Fruit fly (Drosophila melanogaster) whole organism, embryonic: ENCODE results near the gene CG12057.
A peak's percentile ranks its signal among the peaks of the same experiment; 100 is the strongest.

Experiments
- Atf-2 ChIP-seq: fragments of 200-800 bp; sonication (Bioruptor generic); optimal IDR thresholded peaks from 2 replicates; lab custom pipeline; 2016; ENCODE audit warnings: missing biosample characterization, missing genetic modification characterization
- CG10267 ChIP-seq: fragments of 200-800 bp; sonication (Bioruptor generic); optimal IDR thresholded peaks from 2 replicates; lab custom pipeline; 2018; ENCODE audit warnings: missing biosample characterization, mild to moderate bottlenecking, missing genetic modification characterization, moderate library complexity
- CG13287 ChIP-seq: fragments of 200-800 bp; sonication (Bioruptor generic); IDR thresholded peaks from 2 replicates; pipeline ENCODE4 v1.3.6; 2022; ENCODE audit warnings: missing biosample characterization, missing genetic modification characterization; ENCODE audit not compliant: partially characterized antibody
- CG13894 ChIP-seq: fragments of 200-800 bp; sonication (Bioruptor generic); optimal IDR thresholded peaks from 3 replicates; lab custom pipeline; 2018; ENCODE audit warnings: missing biosample characterization, mild to moderate bottlenecking, missing genetic modification characterization, moderate library complexity
- CG14860 ChIP-seq: fragments of 200-800 bp; sonication (Bioruptor generic); IDR thresholded peaks from 3 replicates; pipeline ENCODE4 v1.3.6; 2022; ENCODE audit warnings: missing biosample characterization, missing genetic modification characterization; ENCODE audit not compliant: partially characterized antibody
- CG15073 ChIP-seq: fragments of 200-800 bp; sonication (Bioruptor generic); optimal IDR thresholded peaks from 2 replicates; lab custom pipeline; 2016; ENCODE audit warnings: missing biosample characterization, missing genetic modification characterization
- CG15601 ChIP-seq: fragments of 200-800 bp; sonication (Bioruptor generic); optimal IDR thresholded peaks from 3 replicates; lab custom pipeline; 2019; ENCODE audit warnings: missing biosample characterization, mild to moderate bottlenecking, missing genetic modification characterization, moderate library complexity
- CG1602 ChIP-seq: fragments of 200-800 bp; sonication (Bioruptor generic); optimal IDR thresholded peaks from 3 replicates; lab custom pipeline; 2016; ENCODE audit warnings: missing biosample characterization, missing genetic modification characterization
- CG16779 ChIP-seq: fragments of 200-800 bp; sonication (Bioruptor generic); IDR thresholded peaks from 2 replicates; pipeline ENCODE4 v1.3.6; 2022; ENCODE audit warnings: missing biosample characterization, missing genetic modification characterization
- CG17829 ChIP-seq: fragments of 200-800 bp; optimal IDR thresholded peaks from 2 replicates; lab custom pipeline; 2019; ENCODE audit warnings: missing biosample characterization, mild to moderate bottlenecking, missing genetic modification characterization, moderate library complexity
- CG2116 ChIP-seq: fragments of 200-800 bp; sonication (Bioruptor generic); optimal IDR thresholded peaks from 3 replicates; lab custom pipeline; 2018; ENCODE audit warnings: missing biosample characterization, mild to moderate bottlenecking, missing genetic modification characterization
- CG34376 ChIP-seq: fragments of 200-800 bp; sonication (Bioruptor generic); optimal IDR thresholded peaks from 2 replicates; lab custom pipeline; 2018; ENCODE audit warnings: missing biosample characterization, mild to moderate bottlenecking, missing genetic modification characterization
- CG42726 ChIP-seq: fragments of 200-800 bp; sonication (Bioruptor generic); IDR thresholded peaks from 2 replicates; pipeline ENCODE4 v1.3.6; 2022; ENCODE audit warnings: missing biosample characterization, missing genetic modification characterization; ENCODE audit not compliant: partially characterized antibody
- CG6683 ChIP-seq: fragments of 200-800 bp; sonication (Bioruptor generic); optimal IDR thresholded peaks from 2 replicates; lab custom pipeline; 2017; ENCODE audit warnings: missing biosample characterization, mild to moderate bottlenecking, missing genetic modification characterization, missing genetic modification reagents
- CG6689 ChIP-seq: fragments of 200-800 bp; sonication (Bioruptor generic); IDR thresholded peaks from 2 replicates; pipeline ENCODE4 v1.3.6; 2022; ENCODE audit warnings: missing biosample characterization, missing genetic modification characterization
- CG6765 ChIP-seq: fragments of 200-800 bp; sonication (Bioruptor generic); optimal IDR thresholded peaks from 3 replicates; lab custom pipeline; 2017; ENCODE audit warnings: missing biosample characterization, mild to moderate bottlenecking, missing genetic modification characterization
- CG7745 ChIP-seq: fragments of 200-800 bp; sonication (Bioruptor generic); optimal IDR thresholded peaks from 2 replicates; lab custom pipeline; 2018; ENCODE audit warnings: missing biosample characterization, mild to moderate bottlenecking, missing genetic modification characterization, moderate library complexity
- Chrac-16 ChIP-seq: fragments of 200-800 bp; sonication (Bioruptor generic); optimal IDR thresholded peaks from 3 replicates; lab custom pipeline; 2016; ENCODE audit warnings: missing biosample characterization, missing genetic modification characterization
- Dad ChIP-seq: fragments of 200-800 bp; sonication (Bioruptor generic); optimal IDR thresholded peaks from 3 replicates; lab custom pipeline; 2016; ENCODE audit warnings: missing biosample characterization, missing genetic modification characterization
- Dip2 ChIP-seq: fragments of 200-800 bp; sonication (Bioruptor generic); IDR thresholded peaks from 2 replicates; pipeline ENCODE4 v1.3.6; 2022; ENCODE audit warnings: missing biosample characterization, missing genetic modification characterization
- E2f2 ChIP-seq: fragments of 200-800 bp; sonication (Bioruptor generic); IDR thresholded peaks from 2 replicates; pipeline ENCODE4 v1.3.6; 2022; ENCODE audit warnings: missing biosample characterization, missing genetic modification characterization
- Ets97D ChIP-seq: fragments of 200-800 bp; sonication (Bioruptor generic); optimal IDR thresholded peaks from 3 replicates; lab custom pipeline; 2016; ENCODE audit warnings: missing biosample characterization, missing genetic modification characterization
- PHDP ChIP-seq: fragments of 200-800 bp; sonication (Bioruptor generic); optimal IDR thresholded peaks from 3 replicates; lab custom pipeline; 2018; ENCODE audit warnings: missing biosample characterization, mild to moderate bottlenecking, missing genetic modification characterization, moderate library complexity
- Sox102F ChIP-seq: fragments of 200-800 bp; sonication (Bioruptor generic); optimal IDR thresholded peaks from 2 replicates; lab custom pipeline; 2018; ENCODE audit warnings: missing biosample characterization, mild to moderate bottlenecking, missing genetic modification characterization, moderate library complexity
- Stat92E ChIP-seq, 3 experiments: fragments of >200 bp in 2 of 3; fragments of 200-800 bp in 1 of 3; sonication (Bioruptor generic) in 1 of 3; optimal IDR thresholded peaks; 2 replicates each; lab custom pipeline; 2017 to 2019; ENCODE audit warnings: missing biosample characterization in 3 of 3, missing genetic modification characterization in 3 of 3, mild to moderate bottlenecking in 1 of 3, moderate library complexity in 1 of 3
- Usf ChIP-seq: fragments of 200-800 bp; sonication (Bioruptor generic); optimal IDR thresholded peaks from 2 replicates; lab custom pipeline; 2017; ENCODE audit warnings: missing genotype, missing biosample characterization, missing genetic modification characterization
- bcd ChIP-seq: fragments of 200-800 bp; sonication (Bioruptor generic); optimal IDR thresholded peaks from 2 replicates; lab custom pipeline; 2017; ENCODE audit warnings: missing biosample characterization, mild to moderate bottlenecking, missing genetic modification characterization
- bigmax ChIP-seq: fragments of 200-800 bp; sonication (Bioruptor generic); optimal IDR thresholded peaks from 2 replicates; lab custom pipeline; 2018; ENCODE audit warnings: missing biosample characterization, mild to moderate bottlenecking, missing genetic modification characterization
- bowl ChIP-seq: fragments of 200-800 bp; sonication (Bioruptor generic); IDR thresholded peaks from 2 replicates; pipeline ENCODE4 v1.3.6; 2022; ENCODE audit warnings: missing biosample characterization, missing genetic modification characterization
- corto ChIP-seq: fragments of 200-800 bp; sonication (Bioruptor generic); optimal IDR thresholded peaks from 2 replicates; lab custom pipeline; 2016; ENCODE audit warnings: missing biosample characterization, mild to moderate bottlenecking, missing genetic modification characterization, moderate library complexity
- crc ChIP-seq: fragments of 200-800 bp; sonication (Bioruptor generic); optimal IDR thresholded peaks from 2 replicates; lab custom pipeline; 2016; ENCODE audit warnings: missing biosample characterization, missing genetic modification characterization
- cwo ChIP-seq: fragments of 200-800 bp; sonication (Bioruptor generic); optimal IDR thresholded peaks from 3 replicates; lab custom pipeline; 2017; ENCODE audit warnings: missing biosample characterization, missing genetic modification characterization, mild to moderate bottlenecking, moderate library complexity, missing genetic modification reagents
- fu2 ChIP-seq: fragments of 200-800 bp; sonication (Bioruptor generic); optimal IDR thresholded peaks from 2 replicates; lab custom pipeline; 2016; ENCODE audit warnings: missing biosample characterization, missing genetic modification characterization
- nau ChIP-seq: fragments of 200-800 bp; sonication (Bioruptor generic); optimal IDR thresholded peaks from 3 replicates; lab custom pipeline; 2017; ENCODE audit warnings: missing biosample characterization, mild to moderate bottlenecking, missing genetic modification characterization, missing genetic modification reagents
- peb ChIP-seq: fragments of 200-800 bp; sonication (Bioruptor generic); IDR thresholded peaks from 2 replicates; pipeline ENCODE4 v1.3.6; 2022; ENCODE audit warnings: missing biosample characterization, missing genetic modification characterization
- sd ChIP-seq: fragments of 200-800 bp; sonication (Bioruptor generic); optimal IDR thresholded peaks from 3 replicates; lab custom pipeline; 2018; ENCODE audit warnings: missing biosample characterization, mild to moderate bottlenecking, missing genetic modification characterization, moderate library complexity
- sens-2 ChIP-seq: fragments of 200-800 bp; sonication (Bioruptor generic); IDR thresholded peaks from 2 replicates; pipeline ENCODE4 v1.3.6; 2022; ENCODE audit warnings: missing biosample characterization, missing genetic modification characterization
- shn ChIP-seq: fragments of 200-800 bp; sonication (Bioruptor generic); optimal IDR thresholded peaks from 3 replicates; lab custom pipeline; 2016; ENCODE audit warnings: missing biosample characterization, missing genetic modification characterization
- usp ChIP-seq: fragments of >200 bp; optimal IDR thresholded peaks from 2 replicates; lab custom pipeline; 2017; ENCODE audit warnings: missing biosample characterization, missing genetic modification characterization
- vvl ChIP-seq: fragments of 200-800 bp; sonication (Bioruptor generic); IDR thresholded peaks from 2 replicates; pipeline ENCODE4 v1.3.6; 2022; ENCODE audit warnings: missing biosample characterization, missing genetic modification characterization
- wor ChIP-seq: fragments of 200-800 bp; sonication (Bioruptor generic); IDR thresholded peaks from 2 replicates; pipeline ENCODE4 v1.3.6; 2022; ENCODE audit warnings: missing biosample characterization, missing genetic modification characterization
- zen ChIP-seq: fragments of 200-800 bp; sonication (Bioruptor generic); optimal IDR thresholded peaks from 3 replicates; lab custom pipeline; 2018; ENCODE audit warnings: missing biosample characterization, mild to moderate bottlenecking, missing genetic modification characterization, moderate library complexity

CG12057 gene

dm6 chrX:9156388-9156823, 35.1 kb upstream of the CG12057 start, which contains the start of gene His3.3B (continued):
- TF ChIP-seq Sox102F (no peak), Stat92E (GFP tag; optimal IDR thresholded peaks at IDR 0.05; lab: Kevin White, UChicago) (peak in 1 of 3 experiments; percentile 59), bigmax (peak; percentile 10), CG15601 (tag; lab: Kevin White, UChicago) (peak; percentile 2), Usf (GFP tag; lab: Kevin White, UChicago) (no peak), wor (GFP tag; lab: Robert Waterston, UW) (no peak), vvl (GFP tag; lab: Robert Waterston, UW) (peak; percentile 27; the same call in 1 of the 2 replicates), CG6683 (GFP tag; lab: Kevin White, UChicago) (no peak), Dad (peak; percentile 1), CG1602 (GFP tag; lab: Kevin White, UChicago) (no peak), bowl (GFP tag; lab: Robert Waterston, UW) (peak; percentile 38; the same call in 1 of the 2 replicates), CG34376 (GFP tag; lab: Kevin White, UChicago) (peak; percentile 54), CG14860 (no peak), CG2116 (GFP tag; lab: Kevin White, UChicago) (peak; percentile 73), CG10267 (tag; lab: Kevin White, UChicago) (peak; percentile 47), CG13287 (GFP tag; lab: Robert Waterston, UW) (peak; percentile 61), CG7745 (tag; lab: Kevin White, UChicago) (no peak), Chrac-16 (GFP tag; lab: Kevin White, UChicago) (no peak), Ets97D (peak; percentile 15), bcd (no peak), CG6765 (GFP tag; lab: Kevin White, UChicago) (peak; percentile 47), shn (GFP tag; lab: Kevin White, UChicago) (no peak), corto (GFP tag; lab: Kevin White, UChicago) (no peak), E2f2 (GFP tag; lab: Robert Waterston, UW) (peak; percentile 90), usp (GFP tag; lab: Kevin White, UChicago) (no peak), crc (GFP tag; lab: Kevin White, UChicago) (no peak), Dip2 (GFP tag; lab: Robert Waterston, UW) (no peak), cwo (GFP tag; lab: Kevin White, UChicago) (peak; percentile 49), sens-2 (GFP tag; lab: Robert Waterston, UW) (no peak), CG13894 (peak; percentile 38), CG6689 (GFP tag; lab: Robert Waterston, UW) (no peak), Atf-2 (GFP tag; lab: Kevin White, UChicago) (no peak), CG42726 (GFP tag; lab: Robert Waterston, UW) (no peak), sd (peak; percentile 32), CG15073 (no peak), CG17829 (tag; lab: Kevin White, UChicago) (no peak), fu2 (GFP tag; lab: Kevin White, UChicago) (peak; percentile 80), peb (no peak), PHDP (tag; lab: Kevin White, UChicago) (no peak), zen (tag; lab: Kevin White, UChicago) (no peak), nau (GFP tag; lab: Kevin White, UChicago) (peak; percentile 1), CG16779 (GFP tag; lab: Robert Waterston, UW) (no peak)
